Worm (Caenorhabditis elegans): ENCODE measurements around the gene gpch-1.

Gene gpch-1

DNA sequence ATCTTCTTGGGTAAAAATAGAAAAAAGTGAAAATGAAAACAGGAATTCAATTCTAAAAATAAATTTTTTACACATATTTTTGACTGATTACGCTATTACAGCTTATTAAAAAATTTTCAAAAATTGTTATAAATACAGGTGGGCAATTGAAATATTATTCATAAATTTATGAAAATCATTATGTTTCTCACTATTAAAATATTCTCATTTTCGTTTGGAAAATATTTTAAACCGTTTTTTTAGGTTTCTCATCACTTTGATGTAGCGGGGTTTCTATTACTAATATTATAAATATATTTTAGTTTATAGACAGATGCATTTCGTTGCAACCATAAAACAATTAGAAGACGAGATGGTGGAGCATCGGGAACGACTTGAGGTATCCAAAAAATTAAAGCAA lies 11.2 kb upstream of the gpch-1 start, which contains the start of gene R07E5.5:
Gene R07E5.5 (plus strand): TSS at position 301 of the 400 bp plus-strand sequence.
- TF ChIP-seq ref-1 (GFP tag; conservative IDR thresholded peaks at IDR 0.05): no peak
- no peak for TF ChIP-seq cog-1 (tag; optimal IDR thresholded peaks at IDR 0.05)
- TF ChIP-seq T22C8.4 (GFP tag; IDR thresholded peaks at IDR 0.05): no peak
- TF ChIP-seq tab-1 (GFP tag; IDR thresholded peaks at IDR 0.05): no peak
- no peak for TF ChIP-seq ztf-23 (GFP tag; IDR thresholded peaks at IDR 0.05)
- TF ChIP-seq flt-1 (GFP tag; IDR thresholded peaks at IDR 0.05): no peak
- no peak for TF ChIP-seq med-1 (GFP tag; optimal IDR thresholded peaks at IDR 0.05; ENCODE audit: insufficient read depth)
- TF ChIP-seq klf-2 (GFP tag; conservative IDR thresholded peaks at IDR 0.05): no peak
- no peak for TF ChIP-seq ztf-29 (GFP tag; IDR thresholded peaks at IDR 0.05)

- no peak for TF ChIP-seq ztf-23 (GFP tag; IDR thresholded peaks at IDR 0.05)
- TF ChIP-seq flt-1 (GFP tag; IDR thresholded peaks at IDR 0.05): no peak
- no peak for TF ChIP-seq ztf-29 (GFP tag; IDR thresholded peaks at IDR 0.05)
- TF ChIP-seq ref-1 (GFP tag; conservative IDR thresholded peaks at IDR 0.05): no peak
- no peak for TF ChIP-seq cog-1 (tag; optimal IDR thresholded peaks at IDR 0.05)
- no peak for TF ChIP-seq med-1 (GFP tag; optimal IDR thresholded peaks at IDR 0.05; ENCODE audit: insufficient read depth)
- no peak for TF ChIP-seq tab-1 (GFP tag; IDR thresholded peaks at IDR 0.05)
- TF ChIP-seq klf-2 (GFP tag; conservative IDR thresholded peaks at IDR 0.05): no peak
- no peak for TF ChIP-seq T22C8.4 (GFP tag; IDR thresholded peaks at IDR 0.05)
These were observed 9.9 kb upstream of the gpch-1 start, which contains the start of gene R07E5.6 for ce11 chrIII:4398463-4398862. R07E5.6 (plus strand) TSS chrIII:4398763.

ce11 chrIII:4401142-4401541 lies 7.2 kb upstream of the gpch-1 start, which contains the start of gene R07E5.15:
R07E5.15 (plus strand) TSS chrIII:4401442.
- TF ChIP-seq ztf-23 (GFP tag; IDR thresholded peaks at IDR 0.05): no peak
- TF ChIP-seq cog-1 (tag; optimal IDR thresholded peaks at IDR 0.05): no peak
- no peak for TF ChIP-seq med-1 (GFP tag; optimal IDR thresholded peaks at IDR 0.05; ENCODE audit: insufficient read depth)
- no peak for TF ChIP-seq tab-1 (GFP tag; IDR thresholded peaks at IDR 0.05)
- no peak for TF ChIP-seq ref-1 (GFP tag; conservative IDR thresholded peaks at IDR 0.05)
- TF ChIP-seq ztf-29 (GFP tag; IDR thresholded peaks at IDR 0.05): no peak
- TF ChIP-seq klf-2 (GFP tag; conservative IDR thresholded peaks at IDR 0.05): no peak
- no peak for TF ChIP-seq T22C8.4 (GFP tag; IDR thresholded peaks at IDR 0.05)
- no peak for TF ChIP-seq flt-1 (GFP tag; IDR thresholded peaks at IDR 0.05)

DNA sequence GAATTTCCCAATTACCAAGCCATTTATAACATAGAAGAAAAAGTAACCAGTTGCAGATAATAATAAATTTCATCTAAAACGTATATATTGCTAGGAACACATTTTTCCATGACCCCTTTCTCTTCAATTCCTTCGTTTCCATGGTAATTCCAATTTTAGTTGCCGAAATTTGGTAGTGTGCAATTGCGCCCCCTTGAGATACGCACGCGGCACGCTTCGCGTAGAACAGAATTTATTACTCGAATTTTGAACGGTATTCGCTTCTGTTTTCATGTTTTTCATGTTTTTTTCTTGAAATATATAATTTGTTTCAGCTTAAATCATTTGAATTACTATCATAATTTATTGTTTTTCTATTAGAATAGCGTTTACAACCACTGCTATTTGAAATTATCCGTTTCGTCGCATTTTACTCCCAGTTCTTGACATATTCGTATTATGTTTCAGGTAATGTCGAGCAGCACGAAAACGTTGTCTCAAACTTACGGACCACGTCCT lies 4.0 kb upstream of the gpch-1 start, which contains the start of the genes R07E5.17 and snfc-5:
Gene R07E5.17 (minus strand): TSS at position 98 of the 498 bp plus-strand sequence.
Gene snfc-5 (plus strand): TSS at position 448 of the 498 bp plus-strand sequence.
- TF ChIP-seq ref-1 (GFP tag; conservative IDR thresholded peaks at IDR 0.05) (no peak), klf-2 (GFP tag; conservative IDR thresholded peaks at IDR 0.05) (no peak)

- TF ChIP-seq T22C8.4 (GFP tag; IDR thresholded peaks at IDR 0.05) (no peak), klf-2 (GFP tag; conservative IDR thresholded peaks at IDR 0.05) (no peak), med-1 (GFP tag; optimal IDR thresholded peaks at IDR 0.05; ENCODE audit: insufficient read depth) (no peak), flt-1 (GFP tag; IDR thresholded peaks at IDR 0.05) (no peak), ztf-29 (GFP tag; IDR thresholded peaks at IDR 0.05) (no peak), cog-1 (tag; optimal IDR thresholded peaks at IDR 0.05) (no peak), tab-1 (GFP tag; IDR thresholded peaks at IDR 0.05) (no peak), ztf-23 (GFP tag; IDR thresholded peaks at IDR 0.05) (no peak), ref-1 (GFP tag; conservative IDR thresholded peaks at IDR 0.05) (no peak)
These were observed 2.4 kb upstream of the gpch-1 start, which contains the start of gene rnp-4 for ce11 chrIII:4405986-4406385. rnp-4 (plus strand) TSS chrIII:4406286.

ce11 chrIII:4407144-4407543 lies 1.2 kb upstream of the gpch-1 start, which contains the start of gene prdx-3:
prdx-3 (plus strand) TSS chrIII:4407444.
- TF ChIP-seq T22C8.4 (GFP tag; IDR thresholded peaks at IDR 0.05) (no peak), med-1 (GFP tag; optimal IDR thresholded peaks at IDR 0.05; ENCODE audit: insufficient read depth) (no peak), ztf-29 (GFP tag; IDR thresholded peaks at IDR 0.05) (no peak), klf-2 (GFP tag; conservative IDR thresholded peaks at IDR 0.05) (no peak)

- TF ChIP-seq flt-1 (GFP tag; IDR thresholded peaks at IDR 0.05): no peak
- no peak for TF ChIP-seq T22C8.4 (GFP tag; IDR thresholded peaks at IDR 0.05)
- TF ChIP-seq med-1 (GFP tag; optimal IDR thresholded peaks at IDR 0.05; ENCODE audit: insufficient read depth): no peak
- TF ChIP-seq tab-1 (GFP tag; IDR thresholded peaks at IDR 0.05): no peak
- no peak for TF ChIP-seq cog-1 (tag; optimal IDR thresholded peaks at IDR 0.05)
- no peak for TF ChIP-seq ztf-23 (GFP tag; IDR thresholded peaks at IDR 0.05)
- TF ChIP-seq ref-1 (GFP tag; conservative IDR thresholded peaks at IDR 0.05): no peak
- no peak for TF ChIP-seq ztf-29 (GFP tag; IDR thresholded peaks at IDR 0.05)
These were observed 4.0 kb downstream of the gpch-1 start for ce11 chrIII:4412108-4413009.

ce11 chrIII:4413099-4413498 lies 4.7 kb downstream of the gpch-1 start, which contains the start of gene mpc-1:
mpc-1 (plus strand) TSS chrIII:4413457.
- TF ChIP-seq ref-1 (GFP tag; conservative IDR thresholded peaks at IDR 0.05): no peak
- no peak for TF ChIP-seq ztf-23 (GFP tag; IDR thresholded peaks at IDR 0.05)
- TF ChIP-seq klf-2 (GFP tag; conservative IDR thresholded peaks at IDR 0.05): no peak
- no peak for TF ChIP-seq flt-1 (GFP tag; IDR thresholded peaks at IDR 0.05)
- TF ChIP-seq T22C8.4 (GFP tag; IDR thresholded peaks at IDR 0.05): no peak
- no peak for TF ChIP-seq tab-1 (GFP tag; IDR thresholded peaks at IDR 0.05)
- TF ChIP-seq med-1 (GFP tag; optimal IDR thresholded peaks at IDR 0.05; ENCODE audit: insufficient read depth): no peak
- no peak for TF ChIP-seq ztf-29 (GFP tag; IDR thresholded peaks at IDR 0.05)
- no peak for TF ChIP-seq cog-1 (tag; optimal IDR thresholded peaks at IDR 0.05)

ce11 chrIII:4414041-4414440 lies 5.7 kb downstream of the gpch-1 start:
- TF ChIP-seq ref-1 (GFP tag; conservative IDR thresholded peaks at IDR 0.05): peak; percentile 64
- TF ChIP-seq tab-1 (GFP tag; IDR thresholded peaks at IDR 0.05): peak; percentile 80
- TF ChIP-seq flt-1 (GFP tag; IDR thresholded peaks at IDR 0.05): peak; percentile 84
- peak; percentile 77 for TF ChIP-seq ztf-23 (GFP tag; IDR thresholded peaks at IDR 0.05)
- TF ChIP-seq klf-2 (GFP tag; conservative IDR thresholded peaks at IDR 0.05): peak; percentile 68
- peak; percentile 64 for TF ChIP-seq T22C8.4 (GFP tag; IDR thresholded peaks at IDR 0.05)
